Worm (Caenorhabditis elegans): ENCODE data around the gene W09C2.7.

DNA sequence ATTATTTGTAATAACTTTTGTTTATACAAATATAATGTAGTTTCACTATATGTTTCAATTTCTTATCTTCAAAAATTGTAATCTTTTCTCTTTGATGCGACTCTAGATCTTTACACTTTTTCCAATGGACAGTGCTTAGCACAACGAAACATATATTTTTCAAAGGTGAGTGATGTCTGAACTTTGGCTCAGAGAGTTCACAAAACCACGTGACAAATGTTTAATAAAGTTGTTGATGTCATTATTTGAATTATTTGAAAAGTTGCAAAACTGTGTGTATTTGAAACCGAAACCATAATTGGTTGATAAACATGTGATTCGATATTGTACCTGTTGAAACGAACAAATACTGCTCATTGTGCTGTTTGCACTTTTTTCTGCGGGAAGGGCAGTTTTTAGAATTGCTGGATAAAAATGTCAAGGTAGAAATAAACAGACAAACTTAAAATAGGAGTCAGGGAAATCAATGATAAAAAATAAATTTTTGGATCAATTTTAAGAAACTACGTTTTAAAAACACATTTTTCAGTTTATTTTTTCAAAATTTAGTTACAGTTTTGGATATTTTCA, 46.0 kb upstream of the W09C2.7 start:
- TF ChIP-seq flt-1 (GFP tag; IDR thresholded peaks at IDR 0.05) (no peak), ztf-23 (GFP tag; IDR thresholded peaks at IDR 0.05) (no peak), tab-1 (GFP tag; IDR thresholded peaks at IDR 0.05) (no peak), ztf-29 (GFP tag; IDR thresholded peaks at IDR 0.05) (no peak), ref-1 (GFP tag; conservative IDR thresholded peaks at IDR 0.05) (no peak), cog-1 (tag; optimal IDR thresholded peaks at IDR 0.05) (no peak)

Data from whole organism, midembryonic.